Fruit fly (Drosophila melanogaster): Measurements from ENCODE around the gene CG4042.

CG4042 gene

DNA sequence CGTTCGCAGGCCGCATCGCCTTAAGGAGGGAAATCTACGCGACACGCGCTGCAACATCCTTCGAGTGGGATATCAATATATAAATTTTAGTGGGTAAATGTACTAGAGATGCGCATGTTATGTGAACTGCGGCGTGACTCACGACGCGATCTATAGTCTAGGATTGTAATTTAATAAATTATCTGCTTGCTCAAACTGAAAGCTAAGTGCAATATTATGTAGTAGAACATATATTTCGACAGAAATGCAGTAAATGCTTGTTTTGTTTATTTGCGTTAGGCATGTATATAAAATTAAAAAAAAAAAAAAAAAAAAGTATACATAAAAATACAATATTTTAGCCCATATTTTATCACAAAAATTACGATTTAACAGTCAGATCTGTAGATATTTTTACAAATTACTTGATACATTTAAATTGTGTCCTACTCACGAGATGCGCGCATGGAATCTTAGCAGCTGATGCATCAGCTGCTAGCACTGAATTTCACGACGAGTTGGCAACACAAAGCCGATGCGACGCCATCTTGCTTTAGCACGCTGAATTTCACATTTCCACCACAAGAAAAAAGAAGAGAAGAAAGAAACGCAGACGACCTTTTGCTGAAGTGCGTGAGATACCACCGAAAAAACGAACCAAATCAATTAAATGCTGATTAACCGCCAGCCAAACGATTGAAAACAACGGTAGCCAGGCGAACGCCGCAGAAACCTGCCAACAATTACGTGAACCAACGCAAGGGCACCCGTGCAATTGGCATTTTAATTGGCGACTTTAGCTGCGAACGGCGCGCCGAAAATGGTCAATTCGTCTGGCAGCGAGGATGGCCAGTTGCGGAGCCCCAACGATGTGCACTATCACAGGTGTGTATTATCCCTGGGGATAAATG is at the start of gene CG4042, which contains the start of gene Pitslre (continued):
- TF ChIP-seq dpn (GFP tag; optimal IDR thresholded peaks at IDR 0.05) (peak in 1 of 2 experiments; percentile 50), CG9797 (GFP tag; optimal IDR thresholded peaks at IDR 0.05) (no peak), Taf1 (GFP tag; IDR thresholded peaks at IDR 0.05) (no peak), CG5245 (GFP tag; optimal IDR thresholded peaks at IDR 0.05) (no peak), CG3995 (GFP tag; optimal IDR thresholded peaks at IDR 0.05) (peak; percentile 26), tll (GFP tag; optimal IDR thresholded peaks at IDR 0.05) (no peak), her (GFP tag; optimal IDR thresholded peaks at IDR 0.05) (no peak), CG2199 (GFP tag; IDR thresholded peaks at IDR 0.05) (no peak), CG5953 (GFP tag; IDR thresholded peaks at IDR 0.05) (no peak), NK7.1 (GFP tag; optimal IDR thresholded peaks at IDR 0.05) (no peak), jumu (GFP tag; optimal IDR thresholded peaks at IDR 0.05) (no peak), CG34376 (GFP tag; optimal IDR thresholded peaks at IDR 0.05) (no peak), CG6813 (GFP tag; optimal IDR thresholded peaks at IDR 0.05) (no peak), zen2 (GFP tag; IDR thresholded peaks at IDR 0.05; ENCODE audit: partially characterized antibody) (no peak; the same call in 2 of the 3 replicates), tap (tag; optimal IDR thresholded peaks at IDR 0.05) (peak; percentile 31), maf-S (GFP tag; optimal IDR thresholded peaks at IDR 0.05) (no peak), CG7963 (GFP tag; IDR thresholded peaks at IDR 0.05; ENCODE audit: partially characterized antibody) (0 out of 3 replicates have a peak, but pooled peaks have one; percentile 8), Eip74EF (GFP tag; optimal IDR thresholded peaks at IDR 0.05) (no peak), h (optimal IDR thresholded peaks at IDR 0.05) (no peak), ap (GFP tag; IDR thresholded peaks at IDR 0.05) (0 out of 2 replicates have a peak, but pooled peaks have one; percentile 23), tgo (GFP tag; IDR thresholded peaks at IDR 0.05) (peak; percentile 23; the same call in 1 of the 3 replicates), CG34224 (GFP tag; IDR thresholded peaks at IDR 0.05; ENCODE audit: partially characterized antibody) (peak; percentile 70; the same call in 2 of the 3 replicates), chinmo (GFP tag; IDR thresholded peaks at IDR 0.05; ENCODE audit: partially characterized antibody) (0 out of 4 replicates have a peak, but pooled peaks have one; percentile 15), CG18764 (GFP tag; optimal IDR thresholded peaks at IDR 0.05) (peak; percentile 54), al (GFP tag; IDR thresholded peaks at IDR 0.05) (no peak; the same call in none of the 2 replicates), CG12071 (GFP tag; optimal IDR thresholded peaks at IDR 0.05) (no peak), YL-1 (GFP tag; optimal IDR thresholded peaks at IDR 0.05) (peak; percentile 73), CG8765 (GFP tag; IDR thresholded peaks at IDR 0.05) (no peak), H2.0 (GFP tag; IDR thresholded peaks at IDR 0.05) (no peak), CG10543 (GFP tag; optimal IDR thresholded peaks at IDR 0.05) (no peak), ATbp (GFP tag; optimal IDR thresholded peaks at IDR 0.05) (no peak), CG17612 (GFP tag; IDR thresholded peaks at IDR 0.05) (no peak), Rx (GFP tag; IDR thresholded peaks at IDR 0.05) (no peak), CG14014 (GFP tag; IDR thresholded peaks at IDR 0.05) (no peak; the same call in 1 of the 2 replicates), fd64A (GFP tag; optimal IDR thresholded peaks at IDR 0.05) (no peak), CG10959 (GFP tag; IDR thresholded peaks at IDR 0.05) (no peak), shn (GFP tag; optimal IDR thresholded peaks at IDR 0.05) (peak; percentile 19), onecut (GFP tag; IDR thresholded peaks at IDR 0.05) (no peak), Kr (GFP tag; optimal IDR thresholded peaks at IDR 0.05) (no peak), Drgx (GFP tag; IDR thresholded peaks at IDR 0.05) (no peak), CG9932 (GFP tag; IDR thresholded peaks at IDR 0.05) (peak; percentile 38; the same call in 1 of the 2 replicates), ftz-f1 (GFP tag; optimal IDR thresholded peaks at IDR 0.05) (no peak), az2 (GFP tag; optimal IDR thresholded peaks at IDR 0.05) (peak; percentile 46), CG18599 (GFP tag; optimal IDR thresholded peaks at IDR 0.05) (peak; percentile 34), B-H2 (GFP tag; optimal IDR thresholded peaks at IDR 0.05) (no peak)

Measured in whole organism, embryonic.